Worm (Caenorhabditis elegans) whole organism, young adult: ENCODE data around the gene F19G12.9.

Experiments used
- B0035.1 ChIP-seq: sonication (generic microtip); optimal IDR thresholded peaks from 2 replicates; lab custom pipeline; 2016; ENCODE audit warnings: missing genetic modification characterization, mild to moderate bottlenecking, missing compliant biosample characterization, missing genotype, missing genetic modification reagents
- C06A6.2 ChIP-seq: fragments of 200-800 bp; sonication (Bioruptor generic); conservative IDR thresholded peaks from 2 replicates; pipeline ENCODE4 v1.3.6; 2022; ENCODE audit warnings: missing genetic modification characterization, missing compliant biosample characterization
- F10E7.11 ChIP-seq: sonication (generic microtip); optimal IDR thresholded peaks from 2 replicates; lab custom pipeline; 2017; ENCODE audit warnings: mild to moderate bottlenecking, missing genetic modification characterization, moderate library complexity, missing compliant biosample characterization
- F23B12.7 ChIP-seq: sonication (generic microtip); optimal IDR thresholded peaks from 2 replicates; lab custom pipeline; 2017; ENCODE audit warnings: missing genetic modification characterization, mild to moderate bottlenecking, missing compliant biosample characterization, antibody characterized with exemption, moderate library complexity; ENCODE audit not compliant: insufficient read depth
- F33H1.4 ChIP-seq: fragments of 200-800 bp; sonication (Bioruptor generic); IDR thresholded peaks from 2 replicates; pipeline ENCODE4 v1.3.6; 2022; ENCODE audit warnings: missing genetic modification reagents, missing genetic modification characterization, missing compliant biosample characterization
- F49E8.2 ChIP-seq: sonication (generic microtip); optimal IDR thresholded peaks from 3 replicates; lab custom pipeline; 2017; ENCODE audit warnings: missing genetic modification characterization, mild to moderate bottlenecking, missing compliant biosample characterization, antibody characterized with exemption, moderate library complexity; ENCODE audit not compliant: insufficient read depth
- F52B5.7 ChIP-seq: sonication (generic microtip); optimal IDR thresholded peaks from 2 replicates; lab custom pipeline; 2016; ENCODE audit warnings: mild to moderate bottlenecking, missing genetic modification characterization, missing compliant biosample characterization
- F55B11.4 ChIP-seq: sonication (generic microtip); optimal IDR thresholded peaks from 2 replicates; lab custom pipeline; 2016; ENCODE audit warnings: missing compliant biosample characterization, missing genetic modification characterization, borderline replicate concordance; ENCODE audit not compliant: insufficient read depth
- K11D2.4 ChIP-seq: fragments of 200-800 bp; sonication (Bioruptor generic); IDR thresholded peaks from 2 replicates; pipeline ENCODE4 v1.3.6; 2022; ENCODE audit warnings: missing genetic modification reagents, missing genetic modification characterization, missing compliant biosample characterization
- T26A5.8 ChIP-seq: sonication (generic microtip); optimal IDR thresholded peaks from 2 replicates; lab custom pipeline; 2016; ENCODE audit warnings: missing genetic modification characterization, missing compliant biosample characterization
- Y53G8AR.9 ChIP-seq: fragments of 200-800 bp; sonication (Bioruptor generic); conservative IDR thresholded peaks from 2 replicates; pipeline ENCODE4 v1.3.6; 2022; ENCODE audit warnings: missing genetic modification reagents, missing genetic modification characterization, missing compliant biosample characterization
- Y95B8A.8 ChIP-seq: fragments of 200-800 bp; sonication (Bioruptor generic); IDR thresholded peaks from 2 replicates; pipeline ENCODE4 v1.3.6; 2022; ENCODE audit warnings: missing genetic modification reagents, missing genetic modification characterization, missing compliant biosample characterization
- akir-1 ChIP-seq: fragments of 200-800 bp; sonication (Bioruptor generic); optimal IDR thresholded peaks from 2 replicates; lab custom pipeline; 2018; ENCODE audit warnings: mild to moderate bottlenecking, missing genetic modification characterization, moderate library complexity, missing compliant biosample characterization
- atf-7 ChIP-seq: sonication (generic microtip); optimal IDR thresholded peaks from 2 replicates; lab custom pipeline; 2017; ENCODE audit warnings: mild to moderate bottlenecking, missing genetic modification characterization, missing compliant biosample characterization
- athp-1 ChIP-seq: sonication (generic microtip); optimal IDR thresholded peaks from 2 replicates; lab custom pipeline; 2017; ENCODE audit warnings: mild to moderate bottlenecking, missing genetic modification characterization, missing compliant biosample characterization
- cebp-2 ChIP-seq: fragments of 200-800 bp; sonication (Bioruptor generic); IDR thresholded peaks from 2 replicates; pipeline ENCODE4 v1.3.6; 2022; ENCODE audit warnings: missing genetic modification characterization, missing compliant biosample characterization
- ceh-40 ChIP-seq: fragments of 200-800 bp; sonication (Bioruptor generic); IDR thresholded peaks from 2 replicates; pipeline ENCODE4 v1.3.6; 2022; ENCODE audit warnings: missing genetic modification characterization, missing compliant biosample characterization
- ceh-79 ChIP-seq: sonication (generic microtip); optimal IDR thresholded peaks from 2 replicates; lab custom pipeline; 2017; ENCODE audit warnings: mild to moderate bottlenecking, missing genetic modification characterization, missing compliant biosample characterization
- ceh-91 ChIP-seq: fragments of 200-800 bp; sonication (Bioruptor generic); IDR thresholded peaks from 2 replicates; pipeline ENCODE4 v1.3.6; 2022; ENCODE audit warnings: missing genetic modification reagents, missing genetic modification characterization, missing compliant biosample characterization
- dox-1 ChIP-seq: fragments of 200-800 bp; sonication (Bioruptor generic); IDR thresholded peaks from 2 replicates; pipeline ENCODE4 v1.3.6; 2022; ENCODE audit warnings: missing genetic modification reagents, missing genetic modification characterization, missing compliant biosample characterization
- egl-18 ChIP-seq: fragments of 200-800 bp; sonication (Bioruptor generic); IDR thresholded peaks from 2 replicates; pipeline ENCODE4 v1.3.6; 2022; ENCODE audit warnings: missing genetic modification reagents, missing genetic modification characterization, missing compliant biosample characterization
- egrh-3 ChIP-seq: fragments of 200-800 bp; sonication (Bioruptor generic); IDR thresholded peaks from 2 replicates; pipeline ENCODE4 v1.3.6; 2022; ENCODE audit warnings: missing genetic modification reagents, missing genetic modification characterization, missing compliant biosample characterization
- ekl-4 ChIP-seq: fragments of 200-800 bp; sonication (Bioruptor generic); IDR thresholded peaks from 2 replicates; pipeline ENCODE4 v1.3.6; 2022; ENCODE audit warnings: missing genetic modification reagents, missing genetic modification characterization, missing compliant biosample characterization
- ets-4 ChIP-seq: fragments of 200-800 bp; sonication (Bioruptor generic); optimal IDR thresholded peaks from 2 replicates; lab custom pipeline; 2018; ENCODE audit warnings: mild to moderate bottlenecking, missing genetic modification characterization, missing compliant biosample characterization
- fkh-3 ChIP-seq: sonication (generic microtip); optimal IDR thresholded peaks from 2 replicates; lab custom pipeline; 2016; ENCODE audit warnings: mild to moderate bottlenecking, missing genetic modification characterization, missing compliant biosample characterization
- hmg-1.2 ChIP-seq: fragments of 200-800 bp; sonication (Bioruptor generic); IDR thresholded peaks from 2 replicates; pipeline ENCODE4 v1.3.6; 2022; ENCODE audit warnings: missing genetic modification reagents, missing genetic modification characterization, missing compliant biosample characterization
- hrde-1 ChIP-seq: sonication (generic microtip); optimal IDR thresholded peaks from 2 replicates; lab custom pipeline; 2016; ENCODE audit warnings: missing genetic modification characterization, mild to moderate bottlenecking, missing compliant biosample characterization, moderate library complexity, missing genotype, missing genetic modification reagents, borderline replicate concordance
- lag-1 ChIP-seq: fragments of 200-800 bp; sonication (Bioruptor generic); IDR thresholded peaks from 2 replicates; pipeline ENCODE4 v1.3.6; 2022; ENCODE audit warnings: missing genetic modification reagents, missing genetic modification characterization, missing compliant biosample characterization
- let-607 ChIP-seq, 2 experiments: fragments of 200-800 bp in 1 of 2; sonication (Bioruptor generic) in 1 of 2; sonication (generic microtip) in 1 of 2; optimal IDR thresholded peaks; 2 replicates each; lab custom pipeline; 2016 to 2018; ENCODE audit warnings: mild to moderate bottlenecking in 2 of 2, missing compliant biosample characterization in 2 of 2, missing genetic modification characterization in 2 of 2, moderate library complexity in 2 of 2, missing genotype in 1 of 2
- lin-26 ChIP-seq: fragments of 200-800 bp; sonication (Bioruptor generic); IDR thresholded peaks from 2 replicates; pipeline ENCODE4 v1.3.6; 2022; ENCODE audit warnings: missing genetic modification reagents, missing genetic modification characterization, missing compliant biosample characterization
- lin-35 ChIP-seq, 3 experiments: fragments of 150-350 bp in 2 of 3; sonication (generic microtip) in 1 of 3; optimal IDR thresholded peaks; 2 replicates each; lab custom pipeline; 2014 to 2018; ENCODE audit warnings: missing biosample characterization in 3 of 3, missing genetic modification characterization in 3 of 3, missing genetic modification reagents in 3 of 3
- lin-54 ChIP-seq: fragments of 200-800 bp; sonication (Bioruptor generic); optimal IDR thresholded peaks from 2 replicates; lab custom pipeline; 2018; ENCODE audit warnings: mild to moderate bottlenecking, missing genetic modification characterization, missing compliant biosample characterization
- lir-1 ChIP-seq: fragments of 200-800 bp; sonication (Bioruptor generic); conservative IDR thresholded peaks from 2 replicates; pipeline ENCODE4 v1.3.6; 2022; ENCODE audit warnings: missing genetic modification reagents, missing genetic modification characterization, missing compliant biosample characterization
- lsl-1 ChIP-seq: fragments of 200-800 bp; sonication (Bioruptor generic); optimal IDR thresholded peaks from 2 replicates; lab custom pipeline; 2018; ENCODE audit warnings: mild to moderate bottlenecking, missing genetic modification characterization, moderate library complexity, missing compliant biosample characterization
- madf-10 ChIP-seq: sonication (generic microtip); optimal IDR thresholded peaks from 2 replicates; lab custom pipeline; 2016; ENCODE audit warnings: mild to moderate bottlenecking, missing genetic modification characterization, missing compliant biosample characterization
- madf-8 ChIP-seq: fragments of 200-800 bp; sonication (Bioruptor generic); conservative IDR thresholded peaks from 2 replicates; pipeline ENCODE4 v1.3.6; 2022; ENCODE audit warnings: missing genetic modification reagents, missing genetic modification characterization, missing compliant biosample characterization
- mcd-1 ChIP-seq: fragments of 200-800 bp; sonication (Bioruptor generic); IDR thresholded peaks from 2 replicates; pipeline ENCODE4 v1.3.6; 2022; ENCODE audit warnings: missing genetic modification reagents, missing genetic modification characterization, missing compliant biosample characterization
- mel-28 ChIP-seq: sonication (generic microtip); optimal IDR thresholded peaks from 2 replicates; lab custom pipeline; 2016; ENCODE audit warnings: borderline replicate concordance, mild to moderate bottlenecking, missing genetic modification characterization, missing compliant biosample characterization
- nfyb-1 ChIP-seq: fragments of 200-800 bp; sonication (Bioruptor generic); IDR thresholded peaks from 2 replicates; pipeline ENCODE4 v1.3.6; 2022; ENCODE audit warnings: missing genetic modification reagents, missing genetic modification characterization, missing compliant biosample characterization
- nhr-120 ChIP-seq: fragments of 200-800 bp; sonication (Bioruptor generic); IDR thresholded peaks from 2 replicates; pipeline ENCODE4 v1.3.6; 2022; ENCODE audit warnings: missing genetic modification characterization, missing compliant biosample characterization
- nhr-27 ChIP-seq: fragments of 200-800 bp; sonication (Bioruptor generic); optimal IDR thresholded peaks from 2 replicates; lab custom pipeline; 2018; ENCODE audit warnings: mild to moderate bottlenecking, missing genetic modification characterization, moderate library complexity, missing compliant biosample characterization
- pbrm-1 ChIP-seq: fragments of 200-800 bp; sonication (Bioruptor generic); IDR thresholded peaks from 2 replicates; pipeline ENCODE4 v1.3.6; 2022; ENCODE audit warnings: missing genetic modification reagents, missing genetic modification characterization, missing compliant biosample characterization
- repo-1 ChIP-seq: sonication (generic microtip); optimal IDR thresholded peaks from 2 replicates; lab custom pipeline; 2017; ENCODE audit warnings: mild to moderate bottlenecking, missing genetic modification characterization, missing compliant biosample characterization
- unc-130 ChIP-seq: sonication (generic microtip); optimal IDR thresholded peaks from 2 replicates; lab custom pipeline; 2016; ENCODE audit warnings: missing genetic modification reagents, missing genetic modification characterization, missing compliant biosample characterization
- ztf-28 ChIP-seq: fragments of 200-800 bp; sonication (Bioruptor generic); IDR thresholded peaks from 2 replicates; pipeline ENCODE4 v1.3.6; 2022; ENCODE audit warnings: missing genetic modification reagents, missing genetic modification characterization, missing compliant biosample characterization

The F19G12.9 gene

ce11 chrX:1445696-1446095, 26.7 kb downstream of the F19G12.9 start (continued):
- TF ChIP-seq ztf-28 (no peak), lag-1 (GFP tag; lab: Robert Waterston, UW) (0 out of 2 replicates have a peak, but pooled peaks have one; percentile 11), nfyb-1 (GFP tag; lab: Robert Waterston, UW) (peak; percentile 62; the same call in 1 of the 2 replicates), unc-130 (GFP tag; lab: Kevin White, UChicago) (no peak), Y95B8A.8 (GFP tag; lab: Robert Waterston, UW) (no peak), lin-54 (GFP tag; lab: Kevin White, UChicago) (peak; percentile 13), madf-10 (tag; lab: Kevin White, UChicago) (peak; percentile 25), repo-1 (tag; lab: Kevin White, UChicago) (peak; percentile 17), hmg-1.2 (GFP tag; lab: Robert Waterston, UW) (peak; percentile 25; the same call in 1 of the 2 replicates), ekl-4 (no peak), cebp-2 (GFP tag; lab: Robert Waterston, UW) (no peak), K11D2.4 (peak; percentile 26; the same call in 1 of the 2 replicates), fkh-3 (tag; lab: Kevin White, UChicago) (no peak), dox-1 (GFP tag; lab: Robert Waterston, UW) (0 out of 2 replicates have a peak, but pooled peaks have one; percentile 16)
- TF ChIP-seq, all 124 proteins: peak for 15

DNA sequence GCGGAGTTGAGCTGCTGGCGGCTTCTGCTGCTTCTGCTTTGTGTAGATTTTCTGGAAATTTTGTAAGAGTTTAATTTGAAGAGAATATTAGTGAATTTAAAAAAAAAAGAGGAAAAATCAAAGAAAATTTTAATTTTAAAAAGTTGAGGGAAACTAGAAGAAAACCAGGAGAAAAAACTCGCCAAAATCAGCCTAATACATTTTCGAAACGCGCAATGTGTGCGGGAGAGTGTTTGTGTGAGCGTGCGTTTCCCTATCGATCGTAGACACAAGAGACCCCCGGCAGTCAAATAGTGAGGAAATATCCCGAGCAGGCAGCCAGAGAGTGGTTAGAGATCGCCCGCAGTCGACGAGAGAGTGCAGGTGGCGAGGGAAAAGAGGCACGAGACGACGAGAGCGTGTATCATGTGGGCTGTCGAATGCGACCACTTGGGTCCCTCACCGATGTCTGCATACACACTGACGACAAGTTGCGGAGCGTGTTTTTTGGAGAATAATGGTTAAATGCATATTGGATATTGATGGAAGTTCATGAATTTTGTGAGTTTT, 27.7 kb downstream of the F19G12.9 start, which contains the start of gene zfp-3:
Gene zfp-3 (minus strand): TSS at position 51 of the 549 bp plus-strand sequence.
- peak; percentile 56 for TF ChIP-seq F33H1.4 (GFP tag; lab: Robert Waterston, UW)
- TF ChIP-seq F10E7.11 (tag; lab: Kevin White, UChicago): no peak
- TF ChIP-seq F23B12.7 (tag; lab: Kevin White, UChicago): no peak
- TF ChIP-seq nhr-27 (tag; lab: Kevin White, UChicago): no peak
- peak in 1 of 3 experiments; percentile 76 for TF ChIP-seq lin-35 (GFP tag; optimal IDR thresholded peaks at IDR 0.05; lab: Kevin White, UChicago)
- TF ChIP-seq ceh-79 (tag; lab: Kevin White, UChicago): no peak
- TF ChIP-seq F52B5.7: peak; percentile 31
- no peak for TF ChIP-seq nhr-120 (GFP tag; lab: Robert Waterston, UW)
- TF ChIP-seq F55B11.4: no peak
- TF ChIP-seq madf-10 (tag; lab: Kevin White, UChicago): peak; percentile 79
- TF ChIP-seq atf-7: peak; percentile 92
- no peak for TF ChIP-seq egl-18 (GFP tag; lab: Robert Waterston, UW)
- peak; percentile 90 for TF ChIP-seq pbrm-1 (GFP tag; lab: Robert Waterston, UW)
- peak in 1 of 2 experiments; percentile 64 for TF ChIP-seq let-607 (tag; optimal IDR thresholded peaks at IDR 0.05; lab: Kevin White, UChicago)
- TF ChIP-seq lir-1: peak; percentile 80
- peak; percentile 77; the same call in 1 of the 2 replicates for TF ChIP-seq Y53G8AR.9 (GFP tag; lab: Robert Waterston, UW)
- no peak for TF ChIP-seq F49E8.2
- TF ChIP-seq ets-4 (GFP tag; lab: Kevin White, UChicago): peak; percentile 19
- no peak for TF ChIP-seq ceh-91 (GFP tag; lab: Robert Waterston, UW)
- TF ChIP-seq lsl-1 (GFP tag; lab: Kevin White, UChicago): no peak
- peak; percentile 91 for TF ChIP-seq C06A6.2 (GFP tag; lab: Robert Waterston, UW)
- TF ChIP-seq athp-1: peak; percentile 92
- TF ChIP-seq lin-26: peak; percentile 59
- no peak for TF ChIP-seq T26A5.8 (tag; lab: Kevin White, UChicago)
- no peak for TF ChIP-seq ceh-40 (GFP tag; lab: Robert Waterston, UW)
- TF ChIP-seq B0035.1: peak; percentile 65
- peak; percentile 65 for TF ChIP-seq lin-54 (GFP tag; lab: Kevin White, UChicago)
- peak; percentile 76 for TF ChIP-seq akir-1 (GFP tag; lab: Kevin White, UChicago)
- TF ChIP-seq egrh-3: peak; percentile 47; the same call in 1 of the 2 replicates
- TF ChIP-seq mel-28 (tag; lab: Kevin White, UChicago): no peak
- TF ChIP-seq hrde-1: no peak
- no peak for TF ChIP-seq madf-8 (GFP tag; lab: Robert Waterston, UW)
- peak; percentile 84 for TF ChIP-seq mcd-1 (GFP tag; lab: Robert Waterston, UW)
